Fruit fly (Drosophila melanogaster): ENCODE data around the gene CG31546.

DNA sequence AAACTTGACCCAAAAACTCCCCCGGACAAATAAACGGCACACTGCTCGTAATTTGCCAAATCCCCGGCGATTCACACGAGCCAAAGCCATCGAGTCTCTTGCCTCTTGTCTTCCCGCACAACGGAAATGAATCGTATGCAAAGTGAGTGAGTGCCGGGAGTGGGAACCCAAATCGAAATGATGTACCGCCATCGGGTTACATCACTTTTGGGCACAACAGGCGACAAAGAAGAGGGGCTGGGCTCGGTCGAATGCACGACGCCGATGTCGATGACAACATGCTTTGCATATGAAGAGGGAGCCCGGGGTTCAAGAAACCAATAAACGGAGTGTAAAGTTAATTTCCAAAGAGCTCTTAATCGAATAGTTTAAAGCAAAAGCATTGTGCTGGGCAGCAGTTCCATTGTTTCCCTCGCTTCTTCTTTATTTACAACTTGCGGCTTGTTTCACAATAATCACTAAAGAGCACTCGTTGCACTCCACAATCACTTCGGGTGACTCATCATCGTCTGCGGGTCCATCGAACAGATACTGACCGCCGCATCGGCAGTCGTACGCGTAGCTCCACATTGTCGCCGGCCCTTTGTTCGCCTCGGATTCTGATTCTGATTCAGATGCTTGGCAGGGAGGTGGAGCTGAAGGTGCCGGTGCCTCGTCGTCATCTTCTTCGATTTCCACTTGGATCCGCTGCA, 13.6 kb downstream of the CG31546 start:
- peak; percentile 82 for TF ChIP-seq gl (tag; optimal IDR thresholded peaks at IDR 0.05)
- TF ChIP-seq CG13204 (GFP tag; optimal IDR thresholded peaks at IDR 0.05) = peak; percentile 77
- no peak for TF ChIP-seq CG17806 (tag; optimal IDR thresholded peaks at IDR 0.05)
- TF ChIP-seq Pif1B (GFP tag; optimal IDR thresholded peaks at IDR 0.05) = no peak
- TF ChIP-seq CG32121 (GFP tag; IDR thresholded peaks at IDR 0.05) = no peak
- no peak for TF ChIP-seq rn (GFP tag; IDR thresholded peaks at IDR 0.05)
- no peak for TF ChIP-seq CG9948 (tag; optimal IDR thresholded peaks at IDR 0.05)
- TF ChIP-seq Pif1A (GFP tag; optimal IDR thresholded peaks at IDR 0.05) = peak; percentile 4
- TF ChIP-seq CG14655 (GFP tag; optimal IDR thresholded peaks at IDR 0.05) = peak; percentile 14

Measured in whole organism, pupa.